Worm (Caenorhabditis elegans) whole organism, midembryonic: ENCODE measurements around the gene npp-27.

Experiments used
- cog-1 ChIP-seq: sonication (generic microtip); optimal IDR thresholded peaks from 2 replicates; lab custom pipeline; 2016; ENCODE audit warnings: missing genetic modification characterization, missing compliant biosample characterization
- klf-2 ChIP-seq: fragments of 200-800 bp; sonication (Bioruptor generic); conservative IDR thresholded peaks from 2 replicates; pipeline ENCODE4 v1.3.6; 2022; ENCODE audit warnings: missing genetic modification reagents, missing genetic modification characterization, missing compliant biosample characterization
- med-1 ChIP-seq: sonication (generic microtip); optimal IDR thresholded peaks from 2 replicates; lab custom pipeline; 2017; ENCODE audit warnings: missing genetic modification characterization, mild to moderate bottlenecking, missing compliant biosample characterization, antibody characterized with exemption, missing genetic modification reagents; ENCODE audit not compliant: insufficient read depth
- tab-1 ChIP-seq: fragments of 200-800 bp; sonication (Bioruptor generic); IDR thresholded peaks from 2 replicates; pipeline ENCODE4 v1.3.6; 2022; ENCODE audit warnings: missing genetic modification characterization, missing compliant biosample characterization

- TF ChIP-seq med-1 (GFP tag; lab: Kevin White, UChicago) (no peak), tab-1 (GFP tag; lab: Robert Waterston, UW) (no peak), klf-2 (GFP tag; lab: Robert Waterston, UW) (no peak), cog-1 (tag; lab: Kevin White, UChicago) (no peak)
Measured at ce11 chrIV:7870451-7870850, 39.6 kb downstream of the npp-27 start, which contains the start of gene T06C10.3.
